Worm (Caenorhabditis elegans): ENCODE data around the gene F44B9.10.

- TF ChIP-seq jun-1 (tag; optimal IDR thresholded peaks at IDR 0.05) (no peak), eor-1 (tag; optimal IDR thresholded peaks at IDR 0.05) (no peak), ceh-82 (tag; optimal IDR thresholded peaks at IDR 0.05) (no peak)
Observed at ce11 chrIII:8065101-8065500, 31.7 kb upstream of the F44B9.10 start.
